Worm (Caenorhabditis elegans) whole organism, early embryonic: ENCODE results near the gene C34B4.3.

Experiments used
- B0310.2 ChIP-seq: sonication (generic microtip); optimal IDR thresholded peaks from 2 replicates; lab custom pipeline; 2016; ENCODE audit warnings: mild to moderate bottlenecking, missing genetic modification characterization, missing compliant biosample characterization
- F13C5.2 ChIP-seq: sonication (generic microtip); optimal IDR thresholded peaks from 2 replicates; lab custom pipeline; 2017; ENCODE audit warnings: mild to moderate bottlenecking, missing genetic modification characterization, inconsistent platforms, missing compliant biosample characterization
- aly-1 ChIP-seq: sonication (generic microtip); optimal IDR thresholded peaks from 2 replicates; lab custom pipeline; 2016; ENCODE audit warnings: missing genetic modification characterization, missing compliant biosample characterization
- ama-1 ChIP-seq: fragments of 150-350 bp; optimal IDR thresholded peaks from 2 replicates; lab custom pipeline; 2014
- ceh-13 ChIP-seq: fragments of 200-800 bp; sonication (Bioruptor generic); optimal IDR thresholded peaks from 2 replicates; lab custom pipeline; 2018; ENCODE audit warnings: mild to moderate bottlenecking, missing genetic modification characterization, missing compliant biosample characterization
- ceh-36 ChIP-seq: sonication (generic microtip); optimal IDR thresholded peaks from 2 replicates; lab custom pipeline; 2016; ENCODE audit warnings: missing genetic modification characterization, inconsistent platforms, missing compliant biosample characterization
- ets-7 ChIP-seq: sonication (generic microtip); optimal IDR thresholded peaks from 2 replicates; lab custom pipeline; 2016; ENCODE audit warnings: missing genotype, missing genetic modification characterization, missing compliant biosample characterization
- flt-1 ChIP-seq: fragments of 200-800 bp; sonication (Bioruptor generic); IDR thresholded peaks from 2 replicates; pipeline ENCODE4 v1.3.6; 2022; ENCODE audit warnings: missing genetic modification characterization, missing compliant biosample characterization
- hmbx-1 ChIP-seq: sonication (generic microtip); optimal IDR thresholded peaks from 2 replicates; lab custom pipeline; 2016; ENCODE audit warnings: mild to moderate bottlenecking, missing genetic modification characterization, missing compliant biosample characterization
- hmg-4 ChIP-seq: fragments of 200-800 bp; sonication (Bioruptor generic); optimal IDR thresholded peaks from 2 replicates; lab custom pipeline; 2018; ENCODE audit warnings: mild to moderate bottlenecking, missing genetic modification characterization, missing compliant biosample characterization
- hnd-1 ChIP-seq: sonication (generic microtip); optimal IDR thresholded peaks from 2 replicates; lab custom pipeline; 2016; ENCODE audit warnings: missing genetic modification characterization, missing compliant biosample characterization
- pes-1 ChIP-seq: fragments of 200-800 bp; sonication (Bioruptor generic); IDR thresholded peaks from 2 replicates; pipeline ENCODE4 v1.3.6; 2022; ENCODE audit warnings: missing genetic modification reagents, missing genetic modification characterization, missing compliant biosample characterization
- scrt-1 ChIP-seq: fragments of 200-800 bp; sonication (Bioruptor generic); IDR thresholded peaks from 2 replicates; pipeline ENCODE4 v1.3.6; 2022; ENCODE audit warnings: missing genetic modification characterization, missing compliant biosample characterization
- sea-1 ChIP-seq: fragments of 200-800 bp; sonication (Bioruptor generic); conservative IDR thresholded peaks from 2 replicates; pipeline ENCODE4 v1.3.6; 2022; ENCODE audit warnings: missing genetic modification characterization, missing compliant biosample characterization
- tbx-11 ChIP-seq: fragments of 200-800 bp; sonication (Bioruptor generic); IDR thresholded peaks from 2 replicates; pipeline ENCODE4 v1.3.6; 2022; ENCODE audit warnings: missing genetic modification characterization, missing compliant biosample characterization
- tbx-37 ChIP-seq: fragments of 200-800 bp; sonication (Bioruptor generic); conservative IDR thresholded peaks from 2 replicates; pipeline ENCODE4 v1.3.6; 2022; ENCODE audit warnings: missing genetic modification reagents, missing genetic modification characterization, missing compliant biosample characterization
- tra-4 ChIP-seq: sonication (generic microtip); optimal IDR thresholded peaks from 2 replicates; lab custom pipeline; 2017; ENCODE audit warnings: missing genetic modification characterization, missing compliant biosample characterization

The C34B4.3 gene

DNA sequence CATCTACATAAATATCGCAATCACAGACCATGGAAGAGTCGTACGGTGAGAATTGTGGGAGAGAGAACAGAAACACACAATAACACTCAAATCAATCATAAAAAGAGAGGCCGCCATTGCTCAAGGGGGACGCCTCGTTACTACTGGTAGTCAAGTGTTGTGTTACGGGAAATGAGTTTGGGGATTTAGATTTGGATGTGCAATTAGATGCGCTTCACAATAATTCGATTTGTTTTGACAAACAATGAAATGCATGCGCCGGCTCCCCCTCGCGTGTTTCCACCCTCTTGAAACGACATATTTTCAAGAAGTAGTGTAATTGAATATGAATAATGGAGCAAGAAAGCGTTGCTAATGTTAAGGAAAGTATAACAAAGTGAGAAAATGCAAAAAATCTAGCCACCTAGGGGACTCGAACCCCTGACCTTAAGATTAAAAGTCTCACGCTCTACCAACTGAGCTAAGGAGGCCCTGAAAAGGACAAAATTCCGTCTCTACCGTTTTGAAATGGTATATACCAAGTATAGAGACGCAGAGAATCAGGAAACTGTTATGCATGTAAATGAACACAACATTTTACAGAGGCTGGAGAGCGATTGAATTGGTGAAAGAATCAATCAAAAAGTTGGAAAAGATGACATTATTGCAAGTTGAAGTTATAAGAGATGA, 44.2 kb downstream of the C34B4.3 start:
- no peak for TF ChIP-seq sea-1 (GFP tag; lab: Robert Waterston, UW)
- no peak for TF ChIP-seq F13C5.2 (tag; lab: Kevin White, UChicago)

DNA sequence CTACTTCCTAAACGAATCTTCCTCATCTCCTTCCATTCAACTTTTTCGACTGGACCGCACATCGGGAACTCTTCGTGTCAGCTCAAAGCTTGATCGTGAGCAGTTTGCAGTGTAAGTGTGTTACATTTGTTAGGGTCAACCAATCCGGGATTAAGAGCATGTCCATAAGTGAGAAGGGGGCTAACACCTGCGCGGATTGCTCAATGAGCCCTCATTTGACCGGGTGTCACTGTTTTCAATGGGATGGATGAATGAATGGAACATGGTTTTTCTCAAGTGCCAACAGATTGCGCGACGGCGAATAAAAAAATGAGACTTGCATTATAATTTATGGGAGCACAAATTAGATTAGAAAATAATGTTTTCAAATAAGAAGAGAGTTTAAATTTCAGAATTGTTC, 45.7 kb downstream of the C34B4.3 start:
- TF ChIP-seq ama-1 (lab: Kevin White, UChicago) (no peak), tra-4 (no peak), tbx-37 (GFP tag; lab: Robert Waterston, UW) (no peak), B0310.2 (tag; lab: Kevin White, UChicago) (no peak), sea-1 (GFP tag; lab: Robert Waterston, UW) (no peak), ceh-36 (tag; lab: Kevin White, UChicago) (no peak), ceh-13 (GFP tag; lab: Kevin White, UChicago) (no peak), tbx-11 (GFP tag; lab: Robert Waterston, UW) (no peak), aly-1 (tag; lab: Kevin White, UChicago) (no peak), flt-1 (GFP tag; lab: Robert Waterston, UW) (no peak), hmg-4 (GFP tag; lab: Kevin White, UChicago) (no peak), F13C5.2 (tag; lab: Kevin White, UChicago) (no peak), hnd-1 (no peak), scrt-1 (GFP tag; lab: Robert Waterston, UW) (no peak), ets-7 (tag; lab: Kevin White, UChicago) (no peak), pes-1 (GFP tag; lab: Robert Waterston, UW) (no peak), hmbx-1 (tag; lab: Kevin White, UChicago) (no peak)

DNA sequence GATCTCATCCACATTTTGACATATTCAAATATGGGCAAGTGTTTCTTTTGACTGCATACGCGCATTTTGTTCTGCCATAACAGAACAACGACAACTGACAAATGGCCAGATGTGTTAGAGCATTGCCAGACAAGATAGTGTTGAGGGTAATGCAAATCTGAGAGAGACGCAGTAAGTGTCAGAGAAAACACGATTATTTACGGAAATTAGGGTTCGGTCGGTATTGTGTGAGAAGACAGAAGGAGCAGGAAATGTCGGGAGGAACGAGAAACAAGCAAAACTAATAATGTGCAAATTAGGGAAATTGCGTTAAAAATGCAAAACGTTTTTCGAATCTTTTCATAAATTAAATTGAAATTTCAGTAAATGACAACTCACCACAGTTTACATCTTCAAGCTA, 46.5 kb downstream of the C34B4.3 start:
- TF ChIP-seq scrt-1 (GFP tag; lab: Robert Waterston, UW) (no peak), aly-1 (tag; lab: Kevin White, UChicago) (no peak)

DNA sequence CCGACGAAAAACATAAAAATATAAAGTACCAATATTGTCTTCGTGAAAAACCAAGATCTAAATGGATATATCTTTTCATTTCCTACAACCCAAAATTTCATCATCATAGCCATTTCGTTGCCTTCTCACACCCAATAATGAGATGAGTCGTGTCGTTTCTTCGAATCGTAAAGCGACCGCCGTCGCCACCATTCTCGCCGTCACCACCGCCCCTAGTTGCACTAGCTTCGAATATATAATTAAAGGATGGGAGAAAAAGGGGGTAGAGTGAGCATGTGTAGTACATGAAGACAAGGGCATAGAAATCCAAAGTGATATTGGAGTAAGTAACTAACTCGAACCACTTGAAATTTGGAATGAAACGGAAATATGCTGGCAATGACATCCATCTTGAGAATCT, 48.7 kb downstream of the C34B4.3 start:
- no peak for TF ChIP-seq pes-1 (GFP tag; lab: Robert Waterston, UW)
- TF ChIP-seq ama-1 (lab: Kevin White, UChicago), result no peak
- no peak for TF ChIP-seq ceh-13 (GFP tag; lab: Kevin White, UChicago)
- no peak for TF ChIP-seq ceh-36 (tag; lab: Kevin White, UChicago)
- no peak for TF ChIP-seq F13C5.2 (tag; lab: Kevin White, UChicago)
- TF ChIP-seq flt-1 (GFP tag; lab: Robert Waterston, UW), result no peak
- no peak for TF ChIP-seq scrt-1 (GFP tag; lab: Robert Waterston, UW)
- TF ChIP-seq B0310.2 (tag; lab: Kevin White, UChicago), result no peak
- no peak for TF ChIP-seq tbx-37 (GFP tag; lab: Robert Waterston, UW)
- no peak for TF ChIP-seq ets-7 (tag; lab: Kevin White, UChicago)
- TF ChIP-seq aly-1 (tag; lab: Kevin White, UChicago), result no peak
- TF ChIP-seq hnd-1, result no peak
- TF ChIP-seq hmbx-1 (tag; lab: Kevin White, UChicago), result no peak
- TF ChIP-seq tbx-11 (GFP tag; lab: Robert Waterston, UW), result no peak
- TF ChIP-seq hmg-4 (GFP tag; lab: Kevin White, UChicago), result no peak
- no peak for TF ChIP-seq sea-1 (GFP tag; lab: Robert Waterston, UW)
- no peak for TF ChIP-seq tra-4

DNA sequence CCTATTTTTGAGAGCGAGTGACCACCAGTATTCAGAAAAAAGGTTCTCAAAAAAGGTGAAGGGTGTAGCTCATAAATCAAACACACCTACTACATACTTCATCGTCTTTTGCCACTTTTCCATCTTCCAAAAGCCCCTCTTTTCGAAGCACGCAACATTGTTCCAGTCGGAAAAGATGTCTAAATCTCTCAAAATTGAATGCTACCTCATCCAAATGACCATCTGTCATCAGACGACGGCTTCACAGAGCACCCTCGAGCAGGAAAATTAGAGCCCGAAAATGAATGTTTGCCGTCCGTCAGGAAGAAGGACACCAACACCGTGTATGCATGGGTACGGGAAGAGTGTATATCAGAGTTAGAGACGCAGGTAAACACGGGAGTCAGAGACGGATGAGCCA, 49.4 kb downstream of the C34B4.3 start:
- TF ChIP-seq ets-7 (tag; lab: Kevin White, UChicago) (no peak), tra-4 (no peak), ceh-13 (GFP tag; lab: Kevin White, UChicago) (no peak), hmbx-1 (tag; lab: Kevin White, UChicago) (no peak), tbx-37 (GFP tag; lab: Robert Waterston, UW) (no peak), aly-1 (tag; lab: Kevin White, UChicago) (no peak), pes-1 (GFP tag; lab: Robert Waterston, UW) (no peak), F13C5.2 (tag; lab: Kevin White, UChicago) (no peak), hnd-1 (no peak), ama-1 (lab: Kevin White, UChicago) (no peak), B0310.2 (tag; lab: Kevin White, UChicago) (no peak), scrt-1 (GFP tag; lab: Robert Waterston, UW) (no peak), hmg-4 (GFP tag; lab: Kevin White, UChicago) (no peak), flt-1 (GFP tag; lab: Robert Waterston, UW) (no peak), tbx-11 (GFP tag; lab: Robert Waterston, UW) (no peak), sea-1 (GFP tag; lab: Robert Waterston, UW) (no peak), ceh-36 (tag; lab: Kevin White, UChicago) (no peak)

DNA sequence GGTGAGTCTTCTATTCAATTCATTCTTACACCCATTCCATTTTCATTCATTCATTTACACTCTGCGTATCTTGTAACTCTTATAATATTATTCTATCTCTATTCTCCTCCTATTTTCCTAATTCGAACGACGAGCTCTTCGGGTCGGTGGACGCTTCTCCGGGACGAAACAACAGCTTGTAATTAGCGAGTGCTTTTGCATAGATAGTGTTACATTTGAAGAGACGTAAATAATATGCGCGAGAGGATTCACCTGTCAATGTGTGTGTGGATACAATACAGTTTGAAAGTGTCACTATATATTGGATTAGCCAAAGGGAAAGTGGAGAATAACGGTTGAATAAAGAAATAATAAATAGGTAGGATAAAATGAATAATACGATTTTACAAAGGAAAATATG, 50.3 kb downstream of the C34B4.3 start:
- no peak for TF ChIP-seq flt-1 (GFP tag; lab: Robert Waterston, UW)
- TF ChIP-seq scrt-1 (GFP tag; lab: Robert Waterston, UW), result no peak
- TF ChIP-seq tra-4, result no peak
- no peak for TF ChIP-seq hnd-1
- no peak for TF ChIP-seq B0310.2 (tag; lab: Kevin White, UChicago)
- TF ChIP-seq tbx-11 (GFP tag; lab: Robert Waterston, UW), result no peak
- TF ChIP-seq ama-1 (lab: Kevin White, UChicago), result no peak
- TF ChIP-seq hmbx-1 (tag; lab: Kevin White, UChicago), result no peak
- no peak for TF ChIP-seq ceh-13 (GFP tag; lab: Kevin White, UChicago)
- TF ChIP-seq aly-1 (tag; lab: Kevin White, UChicago), result no peak
- no peak for TF ChIP-seq sea-1 (GFP tag; lab: Robert Waterston, UW)
- no peak for TF ChIP-seq tbx-37 (GFP tag; lab: Robert Waterston, UW)
- TF ChIP-seq ets-7 (tag; lab: Kevin White, UChicago), result no peak
- TF ChIP-seq ceh-36 (tag; lab: Kevin White, UChicago), result no peak
- TF ChIP-seq pes-1 (GFP tag; lab: Robert Waterston, UW), result no peak
- no peak for TF ChIP-seq hmg-4 (GFP tag; lab: Kevin White, UChicago)
- no peak for TF ChIP-seq F13C5.2 (tag; lab: Kevin White, UChicago)
